Worm (Caenorhabditis elegans): ENCODE measurements around the gene Y39A1A.17.

DNA sequence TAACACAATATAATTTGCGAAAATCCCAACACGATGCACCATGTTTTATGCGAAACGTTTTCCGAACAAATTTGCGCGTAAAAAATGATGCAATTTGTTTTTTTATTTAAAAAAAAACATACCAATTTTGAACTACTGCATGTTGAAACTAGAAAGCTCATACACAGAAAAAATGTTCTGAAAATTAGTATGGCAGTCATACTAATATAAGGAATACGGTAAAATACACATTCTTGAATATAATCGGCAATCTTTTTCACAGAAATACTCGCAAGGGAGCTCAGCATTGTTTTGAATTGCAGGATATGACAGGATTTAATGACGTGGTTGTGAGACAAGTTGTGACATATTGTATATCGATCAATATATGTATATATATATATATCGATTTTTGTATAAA is 11.9 kb downstream of the Y39A1A.17 start, which contains the start of gene Y39A1A.16:
- TF ChIP-seq him-1 (tag; optimal IDR thresholded peaks at IDR 0.05) = no peak
- no peak for TF ChIP-seq W03F9.2 (tag; optimal IDR thresholded peaks at IDR 0.05)
- no peak for TF ChIP-seq dao-5 (tag; optimal IDR thresholded peaks at IDR 0.05)

Measured in whole organism, L4/young adult.